Worm (Caenorhabditis elegans) whole organism, mixed stage, embryonic: Measurements from ENCODE around the gene C39D10.11.

Source experiments
- M03D4.4 ChIP-seq: sonication (generic microtip); optimal IDR thresholded peaks from 2 replicates; lab custom pipeline; 2017; ENCODE audit warnings: mild to moderate bottlenecking, missing genetic modification characterization, missing compliant biosample characterization
- bed-3 ChIP-seq: fragments of 200-800 bp; sonication (Bioruptor generic); optimal IDR thresholded peaks from 3 replicates; lab custom pipeline; 2018; ENCODE audit warnings: mild to moderate bottlenecking, missing genetic modification characterization, moderate library complexity, missing compliant biosample characterization
- blmp-1 ChIP-seq: fragments of 150-350 bp; optimal IDR thresholded peaks from 2 replicates; lab custom pipeline; 2014; ENCODE audit warnings: missing biosample characterization, missing genetic modification characterization
- ceh-39 ChIP-seq: fragments of 150-350 bp; optimal IDR thresholded peaks from 2 replicates; lab custom pipeline; 2014; ENCODE audit warnings: missing biosample characterization, missing genetic modification characterization
- ceh-43 ChIP-seq: fragments of 200-800 bp; sonication (Bioruptor generic); optimal IDR thresholded peaks from 2 replicates; lab custom pipeline; 2018; ENCODE audit warnings: mild to moderate bottlenecking, missing genetic modification characterization, moderate library complexity, missing compliant biosample characterization
- ceh-83 ChIP-seq: fragments of 200-800 bp; sonication (Bioruptor generic); optimal IDR thresholded peaks from 2 replicates; lab custom pipeline; 2018; ENCODE audit warnings: mild to moderate bottlenecking, missing genetic modification characterization, missing compliant biosample characterization
- ces-1 ChIP-seq: fragments of 150-350 bp; optimal IDR thresholded peaks from 2 replicates; lab custom pipeline; 2014; ENCODE audit warnings: missing biosample characterization, missing genetic modification reagents, missing genetic modification characterization
- cnd-1 ChIP-seq: fragments of 200-800 bp; sonication (Bioruptor generic); optimal IDR thresholded peaks from 2 replicates; lab custom pipeline; 2018; ENCODE audit warnings: mild to moderate bottlenecking, missing genetic modification characterization, missing compliant biosample characterization
- drap-1 ChIP-seq: fragments of 200-800 bp; sonication (Bioruptor generic); optimal IDR thresholded peaks from 3 replicates; lab custom pipeline; 2018; ENCODE audit warnings: mild to moderate bottlenecking, missing genetic modification characterization, missing compliant biosample characterization
- elt-1 ChIP-seq: sonication (generic microtip); optimal IDR thresholded peaks from 2 replicates; lab custom pipeline; 2017; ENCODE audit warnings: missing genetic modification characterization, mild to moderate bottlenecking, missing compliant biosample characterization, antibody characterized with exemption, moderate library complexity, borderline replicate concordance; ENCODE audit not compliant: insufficient read depth
- elt-3 ChIP-seq: fragments of 150-350 bp; optimal IDR thresholded peaks from 2 replicates; lab custom pipeline; 2014; ENCODE audit warnings: missing biosample characterization, missing genetic modification characterization
- flh-1 ChIP-seq: fragments of 200-800 bp; sonication (Bioruptor generic); optimal IDR thresholded peaks from 2 replicates; lab custom pipeline; 2018; ENCODE audit warnings: mild to moderate bottlenecking, missing genetic modification characterization, moderate library complexity, missing compliant biosample characterization
- ham-2 ChIP-seq: fragments of 200-800 bp; sonication (Bioruptor generic); optimal IDR thresholded peaks from 2 replicates; lab custom pipeline; 2018; ENCODE audit warnings: mild to moderate bottlenecking, missing genetic modification characterization, missing compliant biosample characterization
- hlh-1 ChIP-seq: fragments of 150-350 bp; optimal IDR thresholded peaks from 2 replicates; lab custom pipeline; 2014; ENCODE audit warnings: missing biosample characterization, missing genetic modification reagents, missing genetic modification characterization
- lin-13 ChIP-seq: fragments of 150-350 bp; optimal IDR thresholded peaks from 2 replicates; lab custom pipeline; 2014; ENCODE audit warnings: missing biosample characterization, missing genetic modification characterization
- lin-32 ChIP-seq: fragments of 200-800 bp; sonication (Bioruptor generic); optimal IDR thresholded peaks from 2 replicates; lab custom pipeline; 2018; ENCODE audit warnings: mild to moderate bottlenecking, missing genetic modification characterization, missing compliant biosample characterization
- lsy-2 ChIP-seq: fragments of 150-350 bp; optimal IDR thresholded peaks from 2 replicates; lab custom pipeline; 2014; ENCODE audit warnings: missing biosample characterization, missing genetic modification characterization
- mab-5 ChIP-seq: fragments of 150-350 bp; optimal IDR thresholded peaks from 2 replicates; lab custom pipeline; 2014; ENCODE audit warnings: missing biosample characterization, missing genetic modification characterization
- mep-1 ChIP-seq: fragments of 150-350 bp; optimal IDR thresholded peaks from 2 replicates; lab custom pipeline; 2017; ENCODE audit warnings: missing biosample characterization, missing genetic modification reagents, missing genetic modification characterization, inconsistent platforms
- mls-2 ChIP-seq: sonication (generic microtip); optimal IDR thresholded peaks from 2 replicates; lab custom pipeline; 2016; ENCODE audit warnings: mild to moderate bottlenecking, missing genetic modification characterization, moderate library complexity, missing compliant biosample characterization
- nhr-12 ChIP-seq: fragments of 150-350 bp; optimal IDR thresholded peaks from 2 replicates; lab custom pipeline; 2014; ENCODE audit warnings: missing biosample characterization, missing genetic modification characterization
- nhr-2 ChIP-seq: fragments of 150-350 bp; optimal IDR thresholded peaks from 2 replicates; lab custom pipeline; 2014; ENCODE audit warnings: missing biosample characterization, missing genetic modification characterization
- nhr-237 ChIP-seq: fragments of 150-350 bp; optimal IDR thresholded peaks from 2 replicates; lab custom pipeline; 2014; ENCODE audit warnings: missing biosample characterization, missing genetic modification characterization
- nhr-28 ChIP-seq: fragments of 150-350 bp; optimal IDR thresholded peaks from 2 replicates; lab custom pipeline; 2014; ENCODE audit warnings: missing biosample characterization, missing genetic modification characterization
- pha-4 ChIP-seq: fragments of 150-350 bp; optimal IDR thresholded peaks from 2 replicates; lab custom pipeline; 2018; ENCODE audit warnings: missing biosample characterization, missing genetic modification reagents, missing genetic modification characterization
- snpc-4 ChIP-seq: fragments of 150-350 bp; optimal IDR thresholded peaks from 2 replicates; lab custom pipeline; 2014; ENCODE audit warnings: missing biosample characterization, missing genetic modification characterization
- sptf-1 ChIP-seq: sonication (generic microtip); optimal IDR thresholded peaks from 2 replicates; lab custom pipeline; 2017; ENCODE audit warnings: mild to moderate bottlenecking, missing genetic modification characterization, moderate library complexity, missing compliant biosample characterization
- tbx-8 ChIP-seq: fragments of 200-800 bp; sonication (Bioruptor generic); optimal IDR thresholded peaks from 2 replicates; lab custom pipeline; 2018; ENCODE audit warnings: mild to moderate bottlenecking, missing genetic modification characterization, moderate library complexity, missing compliant biosample characterization
- unc-120 ChIP-seq: sonication (generic microtip); optimal IDR thresholded peaks from 2 replicates; lab custom pipeline; 2017; ENCODE audit warnings: missing genetic modification characterization, missing compliant biosample characterization; ENCODE audit not compliant: poor library complexity, severe bottlenecking
- unc-39 ChIP-seq: fragments of 150-350 bp; optimal IDR thresholded peaks from 2 replicates; lab custom pipeline; 2014; ENCODE audit warnings: missing biosample characterization, missing genetic modification characterization
- unc-62 ChIP-seq: fragments of 150-350 bp; optimal IDR thresholded peaks from 2 replicates; lab custom pipeline; 2014; ENCODE audit warnings: missing biosample characterization, missing genetic modification reagents, missing genetic modification characterization
- zip-8 ChIP-seq: fragments of 150-350 bp; optimal IDR thresholded peaks from 2 replicates; lab custom pipeline; 2014; ENCODE audit warnings: missing biosample characterization, missing genetic modification characterization
- ztf-11 ChIP-seq: fragments of 150-350 bp; optimal IDR thresholded peaks from 2 replicates; lab custom pipeline; 2014; ENCODE audit warnings: missing biosample characterization, missing genetic modification characterization

Gene C39D10.11

DNA sequence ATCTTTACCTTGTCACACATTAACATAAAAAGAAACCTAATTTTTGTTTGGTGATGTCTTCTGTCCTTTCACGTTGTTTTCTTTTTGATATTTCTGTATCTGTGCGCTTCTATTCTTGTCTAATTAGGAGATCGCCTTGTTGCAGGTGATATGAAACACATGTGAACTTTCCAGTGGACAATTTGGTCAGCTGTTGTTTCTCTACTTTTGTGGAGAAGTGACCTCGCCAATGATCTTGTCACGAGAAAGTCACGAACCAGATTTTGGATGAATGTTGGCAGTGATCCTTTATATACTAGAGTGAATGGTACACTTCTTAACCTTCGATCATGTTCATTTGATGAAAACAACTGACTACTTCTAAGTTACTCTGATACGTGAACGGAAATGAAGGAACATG, 29.4 kb downstream of the C39D10.11 start:
- TF ChIP-seq drap-1 (GFP tag; lab: Kevin White, UChicago), result no peak
- TF ChIP-seq lsy-2, result no peak
- TF ChIP-seq ham-2 (GFP tag; lab: Kevin White, UChicago), result no peak
- no peak for TF ChIP-seq blmp-1 (tag; lab: Kevin White, UChicago)
- TF ChIP-seq nhr-237, result no peak
- no peak for TF ChIP-seq ceh-83 (GFP tag; lab: Kevin White, UChicago)
- no peak for TF ChIP-seq elt-3
- TF ChIP-seq, all 35 proteins: peak for 0

ce11 chrX:7942675-7943074, 39.6 kb downstream of the C39D10.11 start:
- TF ChIP-seq hlh-1 (tag; lab: Kevin White, UChicago) (no peak), nhr-237 (no peak), ceh-83 (GFP tag; lab: Kevin White, UChicago) (no peak), tbx-8 (no peak), zip-8 (tag; lab: Kevin White, UChicago) (no peak), mab-5 (tag; lab: Kevin White, UChicago) (no peak), mls-2 (no peak), cnd-1 (tag; lab: Kevin White, UChicago) (no peak), elt-1 (no peak), sptf-1 (tag; lab: Kevin White, UChicago) (no peak), nhr-28 (tag; lab: Kevin White, UChicago) (no peak), snpc-4 (no peak), lin-13 (no peak), lin-32 (GFP tag; lab: Kevin White, UChicago) (no peak)
- TF ChIP-seq, all 35 proteins: peak for 0

- TF ChIP-seq lsy-2 (no peak), elt-1 (no peak), pha-4 (tag; lab: Kevin White, UChicago) (no peak), hlh-1 (tag; lab: Kevin White, UChicago) (no peak), snpc-4 (no peak), ces-1 (GFP tag; lab: Kevin White, UChicago) (no peak), cnd-1 (tag; lab: Kevin White, UChicago) (no peak), unc-39 (tag; lab: Kevin White, UChicago) (no peak)
These were observed 41.9 kb downstream of the C39D10.11 start, which contains the start of gene tnt-3 for ce11 chrX:7944999-7945398. Gene tnt-3, minus strand, starts transcription at chrX:7945099.

ce11 chrX:7945438-7945837, 42.4 kb downstream of the C39D10.11 start:
- TF ChIP-seq drap-1 (GFP tag; lab: Kevin White, UChicago) (no peak), unc-62 (GFP tag; lab: Kevin White, UChicago) (no peak), hlh-1 (tag; lab: Kevin White, UChicago) (peak; percentile 97)

- peak; percentile 66 for TF ChIP-seq ceh-43 (GFP tag; lab: Kevin White, UChicago)
- no peak for TF ChIP-seq blmp-1 (tag; lab: Kevin White, UChicago)
- peak; percentile 73 for TF ChIP-seq drap-1 (GFP tag; lab: Kevin White, UChicago)
- TF ChIP-seq tbx-8, result no peak
- peak; percentile 79 for TF ChIP-seq unc-62 (GFP tag; lab: Kevin White, UChicago)
- peak; percentile 60 for TF ChIP-seq ztf-11 (tag; lab: Kevin White, UChicago)
- peak; percentile 91 for TF ChIP-seq mls-2
- TF ChIP-seq flh-1 (GFP tag; lab: Kevin White, UChicago), result peak; percentile 23
- TF ChIP-seq hlh-1 (tag; lab: Kevin White, UChicago), result peak; percentile 64
- TF ChIP-seq nhr-2, result peak; percentile 76
- TF ChIP-seq ces-1 (GFP tag; lab: Kevin White, UChicago), result peak; percentile 79
- TF ChIP-seq lin-13, result peak; percentile 51
- TF ChIP-seq elt-3, result no peak
- no peak for TF ChIP-seq nhr-237
- peak; percentile 67 for TF ChIP-seq sptf-1 (tag; lab: Kevin White, UChicago)
- peak; percentile 91 for TF ChIP-seq ham-2 (GFP tag; lab: Kevin White, UChicago)
- peak; percentile 55 for TF ChIP-seq ceh-39 (tag; lab: Kevin White, UChicago)
- peak; percentile 55 for TF ChIP-seq unc-120 (tag; lab: Kevin White, UChicago)
- TF ChIP-seq cnd-1 (tag; lab: Kevin White, UChicago), result peak; percentile 67
- TF ChIP-seq elt-1, result peak; percentile 26
- TF ChIP-seq mep-1 (tag; lab: Kevin White, UChicago), result peak; percentile 52
- TF ChIP-seq pha-4 (tag; lab: Kevin White, UChicago), result peak; percentile 28
- no peak for TF ChIP-seq nhr-12 (tag; lab: Kevin White, UChicago)
- no peak for TF ChIP-seq bed-3 (GFP tag; lab: Kevin White, UChicago)
- no peak for TF ChIP-seq lsy-2
- TF ChIP-seq M03D4.4 (tag; lab: Kevin White, UChicago), result peak; percentile 54
- TF ChIP-seq, all 35 proteins: peak for 19
These were observed 48.5 kb downstream of the C39D10.11 start for ce11 chrX:7951578-7951977.
